Worm (Caenorhabditis elegans) whole organism, early embryonic: ENCODE results near the gene clec-202.

Experiments
- F13C5.2 ChIP-seq: sonication (generic microtip); optimal IDR thresholded peaks from 2 replicates; lab custom pipeline; 2017; ENCODE audit warnings: mild to moderate bottlenecking, missing genetic modification characterization, inconsistent platforms, missing compliant biosample characterization
- aly-1 ChIP-seq: sonication (generic microtip); optimal IDR thresholded peaks from 2 replicates; lab custom pipeline; 2016; ENCODE audit warnings: missing genetic modification characterization, missing compliant biosample characterization
- ama-1 ChIP-seq: fragments of 150-350 bp; optimal IDR thresholded peaks from 2 replicates; lab custom pipeline; 2014
- ceh-13 ChIP-seq: fragments of 200-800 bp; sonication (Bioruptor generic); optimal IDR thresholded peaks from 2 replicates; lab custom pipeline; 2018; ENCODE audit warnings: mild to moderate bottlenecking, missing genetic modification characterization, missing compliant biosample characterization
- ceh-36 ChIP-seq: sonication (generic microtip); optimal IDR thresholded peaks from 2 replicates; lab custom pipeline; 2016; ENCODE audit warnings: missing genetic modification characterization, inconsistent platforms, missing compliant biosample characterization
- ets-7 ChIP-seq: sonication (generic microtip); optimal IDR thresholded peaks from 2 replicates; lab custom pipeline; 2016; ENCODE audit warnings: missing genotype, missing genetic modification characterization, missing compliant biosample characterization
- flt-1 ChIP-seq: fragments of 200-800 bp; sonication (Bioruptor generic); IDR thresholded peaks from 2 replicates; pipeline ENCODE4 v1.3.6; 2022; ENCODE audit warnings: missing genetic modification characterization, missing compliant biosample characterization
- hmbx-1 ChIP-seq: sonication (generic microtip); optimal IDR thresholded peaks from 2 replicates; lab custom pipeline; 2016; ENCODE audit warnings: mild to moderate bottlenecking, missing genetic modification characterization, missing compliant biosample characterization
- hnd-1 ChIP-seq: sonication (generic microtip); optimal IDR thresholded peaks from 2 replicates; lab custom pipeline; 2016; ENCODE audit warnings: missing genetic modification characterization, missing compliant biosample characterization
- tra-4 ChIP-seq: sonication (generic microtip); optimal IDR thresholded peaks from 2 replicates; lab custom pipeline; 2017; ENCODE audit warnings: missing genetic modification characterization, missing compliant biosample characterization

DNA sequence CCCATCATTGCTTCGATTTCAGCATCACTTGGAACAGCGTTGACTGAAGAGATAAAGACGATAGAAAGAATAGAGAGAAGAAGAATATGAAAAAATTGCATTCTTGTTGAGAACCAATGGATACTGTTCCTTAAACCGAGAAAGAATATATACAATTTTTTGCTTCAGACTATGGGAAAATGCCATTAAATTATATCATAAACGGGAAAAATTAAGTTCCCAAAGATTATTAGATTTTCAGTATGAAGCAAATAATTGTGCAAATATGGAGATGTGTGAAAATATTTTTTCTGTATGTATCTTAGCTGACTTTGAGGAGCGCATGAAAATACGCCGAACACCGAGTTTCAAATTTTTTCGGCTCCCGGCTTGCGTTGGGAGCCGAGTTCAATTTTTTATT, 46.2 kb downstream of the clec-202 start, which contains the start of gene T02D1.9:
- no peak for TF ChIP-seq flt-1 (GFP tag; lab: Robert Waterston, UW)
- TF ChIP-seq ceh-36 (tag; lab: Kevin White, UChicago) = no peak
- TF ChIP-seq hmbx-1 (tag; lab: Kevin White, UChicago) = no peak
- no peak for TF ChIP-seq aly-1 (tag; lab: Kevin White, UChicago)
- TF ChIP-seq tra-4 = no peak
- no peak for TF ChIP-seq F13C5.2
- TF ChIP-seq hnd-1 (tag; lab: Kevin White, UChicago) = no peak
- TF ChIP-seq ceh-13 (GFP tag; lab: Kevin White, UChicago) = no peak
- TF ChIP-seq ama-1 = no peak
- no peak for TF ChIP-seq ets-7 (tag; lab: Kevin White, UChicago)
